Fruit fly (Drosophila melanogaster) whole organism, adult: Measurements from ENCODE around the gene Wdfy2.

Experiments used
- CG11617 ChIP-seq: fragments of 200-800 bp; sonication (Bioruptor generic); optimal IDR thresholded peaks from 2 replicates; lab custom pipeline; 2017; ENCODE audit warnings: mild to moderate bottlenecking, missing biosample characterization, missing genetic modification reagents, missing genetic modification characterization
- CG12768 ChIP-seq: fragments of 200-800 bp; sonication (Bioruptor generic); optimal IDR thresholded peaks from 2 replicates; lab custom pipeline; 2017; ENCODE audit warnings: missing biosample characterization, missing genetic modification characterization, mild to moderate bottlenecking, moderate library complexity, missing genetic modification reagents
- CG14711 ChIP-seq: fragments of 200-800 bp; sonication (Bioruptor generic); optimal IDR thresholded peaks from 2 replicates; lab custom pipeline; 2018; ENCODE audit warnings: missing biosample characterization, mild to moderate bottlenecking, missing genetic modification characterization, moderate library complexity
- CG1620 ChIP-seq: fragments of 200-800 bp; sonication (Bioruptor generic); optimal IDR thresholded peaks from 2 replicates; lab custom pipeline; 2016; ENCODE audit warnings: missing biosample characterization, missing genetic modification characterization
- CG33017 ChIP-seq: fragments of 200-800 bp; sonication (Bioruptor generic); optimal IDR thresholded peaks from 2 replicates; lab custom pipeline; 2018; ENCODE audit warnings: missing biosample characterization, mild to moderate bottlenecking, missing genetic modification characterization, moderate library complexity
- CG5204 ChIP-seq: fragments of 200-800 bp; sonication (Bioruptor generic); optimal IDR thresholded peaks from 2 replicates; lab custom pipeline; 2016; ENCODE audit warnings: missing biosample characterization, missing genetic modification characterization
- CG7045 ChIP-seq: fragments of 200-800 bp; sonication (Bioruptor generic); optimal IDR thresholded peaks from 2 replicates; lab custom pipeline; 2017; ENCODE audit warnings: missing biosample characterization, mild to moderate bottlenecking, missing genetic modification characterization
- CG7101 ChIP-seq: fragments of 200-800 bp; sonication (Bioruptor generic); optimal IDR thresholded peaks from 2 replicates; lab custom pipeline; 2018; ENCODE audit warnings: missing biosample characterization, mild to moderate bottlenecking, missing genetic modification characterization, moderate library complexity
- Clk ChIP-seq: fragments of 200-800 bp; sonication (Bioruptor generic); optimal IDR thresholded peaks from 2 replicates; lab custom pipeline; 2017; ENCODE audit warnings: missing biosample characterization, missing genetic modification characterization
- Crg-1 ChIP-seq: fragments of 200-800 bp; sonication (Bioruptor generic); optimal IDR thresholded peaks from 2 replicates; lab custom pipeline; 2016; ENCODE audit warnings: missing biosample characterization, missing genetic modification characterization
- Hr96 ChIP-seq: fragments of 200-800 bp; sonication (Bioruptor generic); optimal IDR thresholded peaks from 2 replicates; lab custom pipeline; 2016; ENCODE audit warnings: missing biosample characterization, missing genetic modification characterization
- Mnt ChIP-seq: fragments of 200-800 bp; sonication (Bioruptor generic); optimal IDR thresholded peaks from 2 replicates; lab custom pipeline; 2016; ENCODE audit warnings: missing biosample characterization, mild to moderate bottlenecking, missing genetic modification characterization
- bab1 ChIP-seq: fragments of 200-800 bp; sonication (Bioruptor generic); optimal IDR thresholded peaks from 3 replicates; lab custom pipeline; 2019; ENCODE audit warnings: missing biosample characterization, mild to moderate bottlenecking, missing genetic modification characterization, moderate library complexity
- cic ChIP-seq: fragments of 200-800 bp; sonication (Bioruptor generic); optimal IDR thresholded peaks from 2 replicates; lab custom pipeline; 2017; ENCODE audit warnings: missing biosample characterization, mild to moderate bottlenecking, missing genetic modification characterization, moderate library complexity
- cnc ChIP-seq, 2 experiments: fragments of >200 bp; optimal IDR thresholded peaks; 2 replicates each; lab custom pipeline; 2017
- kay ChIP-seq: fragments of 200-800 bp; sonication (Bioruptor generic); peaks from one replicate; lab custom pipeline; 2016; ENCODE audit warnings: missing biosample characterization, missing genetic modification characterization, borderline replicate concordance
- ovo ChIP-seq: fragments of 200-800 bp; sonication (Bioruptor generic); optimal IDR thresholded peaks from 2 replicates; lab custom pipeline; 2016; ENCODE audit warnings: missing biosample characterization, missing genetic modification characterization
- pad ChIP-seq: fragments of 200-800 bp; sonication (Bioruptor generic); optimal IDR thresholded peaks from 3 replicates; lab custom pipeline; 2017; ENCODE audit warnings: missing biosample characterization, missing genetic modification characterization, mild to moderate bottlenecking, moderate library complexity, missing genetic modification reagents
- tj ChIP-seq: fragments of 200-800 bp; sonication (Bioruptor generic); optimal IDR thresholded peaks from 3 replicates; lab custom pipeline; 2017; ENCODE audit warnings: missing biosample characterization, mild to moderate bottlenecking, missing genetic modification characterization, moderate library complexity
- toe ChIP-seq: fragments of 200-800 bp; sonication (Bioruptor generic); optimal IDR thresholded peaks from 2 replicates; lab custom pipeline; 2016; ENCODE audit warnings: missing biosample characterization, missing genetic modification characterization

Wdfy2 gene

dm6 chr2L:10422643-10423606 is at the start of gene Wdfy2, which contains the start of gene pie:
Gene Wdfy2 (plus strand): TSS chr2L:10423291.
Gene pie (minus strand): TSS chr2L:10422780.
- TF ChIP-seq kay (GFP tag; lab: Kevin White, UChicago) (peak; percentile 68), bab1 (peak; percentile 4), CG12768 (GFP tag; lab: Kevin White, UChicago) (no peak), CG14711 (tag; lab: Kevin White, UChicago) (no peak), Mnt (GFP tag; lab: Kevin White, UChicago) (no peak), tj (GFP tag; lab: Kevin White, UChicago) (peak; percentile 88), cnc (optimal IDR thresholded peaks at IDR 0.05; lab: Kevin White, UChicago) (no peak), pad (GFP tag; lab: Kevin White, UChicago) (no peak), toe (GFP tag; lab: Kevin White, UChicago) (no peak)

DNA sequence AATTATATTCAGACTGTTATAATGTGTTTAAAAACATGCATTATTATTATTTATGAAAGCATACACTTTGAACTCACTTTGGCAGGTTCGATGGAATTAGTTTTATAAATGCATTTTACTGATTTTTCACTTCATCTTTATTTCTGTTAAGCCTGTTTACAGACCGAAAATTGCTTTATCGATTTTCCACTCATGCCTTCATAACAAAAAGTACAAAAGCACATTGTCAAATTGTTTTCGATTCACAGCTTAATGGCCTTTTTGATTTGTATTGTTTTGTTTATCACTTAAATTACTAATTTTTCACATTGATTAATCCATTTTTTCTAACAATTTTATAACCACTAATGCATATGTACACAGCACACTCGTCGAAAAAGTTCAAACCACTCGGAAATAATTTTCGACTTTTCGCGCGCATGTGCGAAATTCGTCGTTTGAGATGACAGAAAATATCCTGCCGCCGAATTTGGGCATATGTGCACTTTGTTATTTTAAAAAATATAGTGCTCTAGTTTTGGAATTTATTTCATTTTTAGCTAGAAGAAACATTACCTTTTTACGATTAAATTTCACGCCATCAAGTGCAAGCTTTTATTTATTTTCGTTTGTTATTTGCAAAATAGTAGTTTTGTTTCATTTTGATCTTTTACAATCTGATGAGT is 49.4 kb upstream of the Wdfy2 start, which contains the start of gene rho-5:
Gene rho-5 (minus strand): TSS at position 296 of the 665 bp plus-strand sequence.
- TF ChIP-seq CG7045 (GFP tag; lab: Kevin White, UChicago) (no peak), CG14711 (tag; lab: Kevin White, UChicago) (no peak), cnc (optimal IDR thresholded peaks at IDR 0.05; lab: Kevin White, UChicago) (no peak), Clk (GFP tag; lab: Kevin White, UChicago) (no peak), CG7101 (tag; lab: Kevin White, UChicago) (no peak), Crg-1 (GFP tag; lab: Kevin White, UChicago) (no peak), CG33017 (no peak), CG5204 (no peak), tj (GFP tag; lab: Kevin White, UChicago) (no peak), ovo (GFP tag; lab: Kevin White, UChicago) (no peak), CG1620 (GFP tag; lab: Kevin White, UChicago) (no peak), Mnt (GFP tag; lab: Kevin White, UChicago) (no peak), CG12768 (GFP tag; lab: Kevin White, UChicago) (no peak)

DNA sequence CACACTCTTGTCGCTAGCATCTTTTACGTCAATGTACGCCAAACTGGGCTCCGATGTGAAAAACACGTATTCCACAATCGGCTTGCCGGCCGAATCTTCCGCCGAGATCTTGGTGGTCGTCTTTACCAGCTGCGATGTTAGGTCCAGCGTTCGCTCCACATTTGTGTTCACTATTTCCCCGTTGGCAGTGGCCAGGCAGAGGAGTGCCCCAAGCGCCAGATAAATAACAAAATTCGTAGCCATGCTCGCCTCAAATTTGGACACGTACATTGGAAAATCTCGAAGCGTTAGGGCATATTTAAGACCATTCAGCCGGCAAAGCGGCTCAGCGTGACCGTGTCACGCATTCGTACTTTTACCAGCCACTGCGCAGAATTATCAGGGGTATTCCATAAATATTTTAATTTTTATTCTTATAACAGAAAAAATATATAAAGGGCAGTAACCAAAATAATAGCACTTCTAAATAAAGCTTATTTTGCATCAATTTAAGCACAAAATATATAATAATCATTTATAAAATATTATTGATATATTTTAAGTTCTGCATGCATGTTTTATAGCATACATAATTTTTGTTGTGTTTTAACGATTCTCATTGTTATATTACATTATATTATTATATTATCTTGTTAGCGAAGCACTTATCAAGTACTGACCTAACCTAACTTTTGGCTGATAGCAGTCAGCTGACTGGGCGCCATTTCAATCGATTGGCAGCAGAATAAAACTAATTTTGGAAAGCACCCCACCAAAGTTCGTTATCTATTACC is 47.4 kb upstream of the Wdfy2 start, which contains the start of the genes CG33303 and dpr19:
Gene CG33303 (minus strand): TSS at position 294 of the 773 bp plus-strand sequence.
Gene dpr19 (plus strand): TSS at position 705 of the 773 bp plus-strand sequence.
- TF ChIP-seq CG12768 (GFP tag; lab: Kevin White, UChicago) (peak; percentile 29), CG1620 (GFP tag; lab: Kevin White, UChicago) (no peak), Clk (GFP tag; lab: Kevin White, UChicago) (no peak), ovo (GFP tag; lab: Kevin White, UChicago) (peak; percentile 8), CG7101 (tag; lab: Kevin White, UChicago) (peak; percentile 74), CG7045 (GFP tag; lab: Kevin White, UChicago) (peak; percentile 63), cnc (optimal IDR thresholded peaks at IDR 0.05; lab: Kevin White, UChicago) (no peak), cic (GFP tag; lab: Kevin White, UChicago) (peak; percentile 38), CG5204 (no peak), CG33017 (peak; percentile 79), CG14711 (tag; lab: Kevin White, UChicago) (peak; percentile 70), CG11617 (GFP tag; lab: Kevin White, UChicago) (peak; percentile 73), Hr96 (GFP tag; lab: Kevin White, UChicago) (no peak), Mnt (GFP tag; lab: Kevin White, UChicago) (peak; percentile 13), toe (GFP tag; lab: Kevin White, UChicago) (no peak), bab1 (peak; percentile 38), Crg-1 (GFP tag; lab: Kevin White, UChicago) (no peak), kay (GFP tag; lab: Kevin White, UChicago) (no peak), pad (GFP tag; lab: Kevin White, UChicago) (no peak), tj (GFP tag; lab: Kevin White, UChicago) (peak; percentile 40)

dm6 chr2L:10376276-10376675 is 46.8 kb upstream of the Wdfy2 start:
- TF ChIP-seq Clk (GFP tag; lab: Kevin White, UChicago) (no peak), bab1 (no peak), ovo (GFP tag; lab: Kevin White, UChicago) (no peak), CG14711 (tag; lab: Kevin White, UChicago) (no peak), CG12768 (GFP tag; lab: Kevin White, UChicago) (no peak), kay (GFP tag; lab: Kevin White, UChicago) (no peak), CG7045 (GFP tag; lab: Kevin White, UChicago) (no peak), CG33017 (no peak), Mnt (GFP tag; lab: Kevin White, UChicago) (no peak), Hr96 (GFP tag; lab: Kevin White, UChicago) (no peak), CG7101 (tag; lab: Kevin White, UChicago) (no peak), CG11617 (GFP tag; lab: Kevin White, UChicago) (no peak), CG1620 (GFP tag; lab: Kevin White, UChicago) (no peak), CG5204 (no peak), pad (GFP tag; lab: Kevin White, UChicago) (no peak), cnc (optimal IDR thresholded peaks at IDR 0.05; lab: Kevin White, UChicago) (no peak), tj (GFP tag; lab: Kevin White, UChicago) (no peak), Crg-1 (GFP tag; lab: Kevin White, UChicago) (no peak), toe (GFP tag; lab: Kevin White, UChicago) (no peak), cic (GFP tag; lab: Kevin White, UChicago) (no peak)
